Fruit fly (Drosophila melanogaster) whole organism, prepupa: ENCODE data around the gene CG42751.
A peak's percentile ranks its signal among the peaks of the same experiment; 100 is the strongest.

ENCODE experiments used
- CG10631 ChIP-seq: fragments of 200-800 bp; sonication (Bioruptor generic); optimal IDR thresholded peaks from 2 replicates; lab custom pipeline; 2016; ENCODE audit warnings: missing biosample characterization, missing genetic modification characterization
- CG11902 ChIP-seq: fragments of 200-800 bp; sonication (Bioruptor generic); optimal IDR thresholded peaks from 3 replicates; lab custom pipeline; 2016; ENCODE audit warnings: missing biosample characterization, missing genetic modification characterization
- CG15336 ChIP-seq: fragments of 200-800 bp; sonication (Bioruptor generic); IDR thresholded peaks from 2 replicates; pipeline ENCODE4 v1.3.6; 2022; ENCODE audit warnings: missing biosample characterization, missing genetic modification characterization
- CG1621 ChIP-seq: fragments of 200-800 bp; sonication (Bioruptor generic); optimal IDR thresholded peaks from 3 replicates; lab custom pipeline; 2018; ENCODE audit warnings: missing biosample characterization, mild to moderate bottlenecking, missing genetic modification characterization
- CG16779 ChIP-seq: fragments of 200-800 bp; sonication (Bioruptor generic); optimal IDR thresholded peaks from 3 replicates; lab custom pipeline; 2017; ENCODE audit warnings: missing biosample characterization, mild to moderate bottlenecking, missing genetic modification characterization
- CG3032 ChIP-seq: fragments of 200-800 bp; optimal IDR thresholded peaks from 2 replicates; lab custom pipeline; 2019; ENCODE audit warnings: missing biosample characterization, mild to moderate bottlenecking, missing genetic modification characterization, moderate library complexity
- CG31627 ChIP-seq: fragments of 200-800 bp; sonication (Bioruptor generic); optimal IDR thresholded peaks from 3 replicates; lab custom pipeline; 2016; ENCODE audit warnings: missing biosample characterization, missing genetic modification characterization
- CG32006 ChIP-seq: fragments of 200-800 bp; sonication (Bioruptor generic); optimal IDR thresholded peaks from 3 replicates; lab custom pipeline; 2017; ENCODE audit warnings: missing biosample characterization, mild to moderate bottlenecking, missing genetic modification characterization
- CG3919 ChIP-seq: fragments of 200-800 bp; sonication (Bioruptor generic); optimal IDR thresholded peaks from 3 replicates; lab custom pipeline; 2016; ENCODE audit warnings: missing biosample characterization, missing genetic modification characterization
- CG4318 ChIP-seq: fragments of 200-800 bp; sonication (Bioruptor generic); optimal IDR thresholded peaks from 3 replicates; lab custom pipeline; 2017; ENCODE audit warnings: missing biosample characterization, mild to moderate bottlenecking, missing genetic modification characterization
- CG6276 ChIP-seq: fragments of 200-800 bp; sonication (Bioruptor generic); optimal IDR thresholded peaks from 2 replicates; lab custom pipeline; 2017; ENCODE audit warnings: missing biosample characterization, mild to moderate bottlenecking, missing genetic modification characterization
- CG6792 ChIP-seq: fragments of 200-800 bp; sonication (Bioruptor generic); optimal IDR thresholded peaks from 3 replicates; lab custom pipeline; 2016; ENCODE audit warnings: missing biosample characterization, missing genetic modification characterization
- CG6808 ChIP-seq: fragments of 200-800 bp; sonication (Bioruptor generic); optimal IDR thresholded peaks from 3 replicates; lab custom pipeline; 2017; ENCODE audit warnings: missing biosample characterization, missing genetic modification characterization, mild to moderate bottlenecking, moderate library complexity, missing genetic modification reagents
- CG7368 ChIP-seq: fragments of 200-800 bp; sonication (Bioruptor generic); optimal IDR thresholded peaks from 3 replicates; lab custom pipeline; 2016; ENCODE audit warnings: missing biosample characterization, missing genetic modification characterization
- CG8119 ChIP-seq: fragments of 200-800 bp; sonication (Bioruptor generic); IDR thresholded peaks from 3 replicates; pipeline ENCODE4 v1.3.6; 2022; ENCODE audit warnings: missing biosample characterization, missing genetic modification characterization
- CG8319 ChIP-seq: fragments of 200-800 bp; sonication (Bioruptor generic); optimal IDR thresholded peaks from 3 replicates; lab custom pipeline; 2016; ENCODE audit warnings: missing biosample characterization, missing genetic modification characterization
- CG9139 ChIP-seq: fragments of 200-800 bp; sonication (Bioruptor generic); optimal IDR thresholded peaks from 3 replicates; lab custom pipeline; 2017; ENCODE audit warnings: missing biosample characterization, mild to moderate bottlenecking, missing genetic modification characterization
- Eip75B ChIP-seq: fragments of 200-800 bp; sonication (Bioruptor generic); optimal IDR thresholded peaks from 3 replicates; lab custom pipeline; 2016; ENCODE audit warnings: missing biosample characterization, missing genetic modification characterization
- Eip78C ChIP-seq: fragments of 200-800 bp; sonication (Bioruptor generic); peaks from one replicate; lab custom pipeline; 2016; ENCODE audit warnings: missing biosample characterization, missing genetic modification characterization
- Ets21C ChIP-seq: fragments of 200-800 bp; sonication (Bioruptor generic); optimal IDR thresholded peaks from 3 replicates; lab custom pipeline; 2016; ENCODE audit warnings: missing biosample characterization, missing genetic modification characterization
- Ets96B ChIP-seq: fragments of 200-800 bp; optimal IDR thresholded peaks from 2 replicates; lab custom pipeline; 2019; ENCODE audit warnings: missing biosample characterization, mild to moderate bottlenecking, missing genetic modification characterization, moderate library complexity
- Gug ChIP-seq: fragments of 200-800 bp; sonication (Bioruptor generic); IDR thresholded peaks from 2 replicates; pipeline ENCODE4 v1.3.6; 2022; ENCODE audit warnings: missing biosample characterization, missing genetic modification characterization
- Hr39 ChIP-seq: fragments of 200-800 bp; sonication (Bioruptor generic); optimal IDR thresholded peaks from 2 replicates; lab custom pipeline; 2016; ENCODE audit warnings: missing biosample characterization, missing genetic modification characterization
- Hr4 ChIP-seq: fragments of 200-800 bp; sonication (Bioruptor generic); optimal IDR thresholded peaks from 3 replicates; lab custom pipeline; 2016; ENCODE audit warnings: missing biosample characterization, missing genetic modification characterization
- Lpt ChIP-seq: fragments of 200-800 bp; sonication (Bioruptor generic); optimal IDR thresholded peaks from 3 replicates; lab custom pipeline; 2016; ENCODE audit warnings: missing biosample characterization, missing genetic modification characterization
- Met ChIP-seq: fragments of 200-800 bp; sonication (Bioruptor generic); optimal IDR thresholded peaks from 3 replicates; lab custom pipeline; 2016; ENCODE audit warnings: missing biosample characterization, missing genetic modification characterization
- OdsH ChIP-seq: fragments of 200-800 bp; sonication (Bioruptor generic); optimal IDR thresholded peaks from 3 replicates; lab custom pipeline; 2016; ENCODE audit warnings: missing biosample characterization, missing genetic modification characterization
- Sox102F ChIP-seq: fragments of 200-800 bp; sonication (Bioruptor generic); optimal IDR thresholded peaks from 2 replicates; lab custom pipeline; 2016; ENCODE audit warnings: missing biosample characterization, mild to moderate bottlenecking, missing genetic modification characterization
- Sox14 ChIP-seq: fragments of 200-800 bp; sonication (Bioruptor generic); optimal IDR thresholded peaks from 3 replicates; lab custom pipeline; 2016; ENCODE audit warnings: missing biosample characterization, missing genetic modification characterization
- Sox15 ChIP-seq: fragments of 200-800 bp; sonication (Bioruptor generic); optimal IDR thresholded peaks from 3 replicates; lab custom pipeline; 2016; ENCODE audit warnings: missing biosample characterization, missing genetic modification characterization
- achi ChIP-seq: fragments of 200-800 bp; sonication (Bioruptor generic); optimal IDR thresholded peaks from 3 replicates; lab custom pipeline; 2016; ENCODE audit warnings: missing biosample characterization, missing genetic modification characterization
- acj6 ChIP-seq: fragments of 200-800 bp; sonication (Bioruptor generic); optimal IDR thresholded peaks from 3 replicates; lab custom pipeline; 2016; ENCODE audit warnings: missing biosample characterization, missing genetic modification characterization
- cyc ChIP-seq: fragments of 200-800 bp; sonication (Bioruptor generic); optimal IDR thresholded peaks from 3 replicates; lab custom pipeline; 2016; ENCODE audit warnings: missing biosample characterization, missing genetic modification characterization
- dsx ChIP-seq: fragments of 200-800 bp; optimal IDR thresholded peaks from 3 replicates; lab custom pipeline; 2019; ENCODE audit warnings: missing biosample characterization, mild to moderate bottlenecking, missing genetic modification characterization, moderate library complexity; ENCODE audit not compliant: poor library complexity, severe bottlenecking
- eg ChIP-seq: fragments of 200-800 bp; sonication (Bioruptor generic); IDR thresholded peaks from 3 replicates; pipeline ENCODE4 v1.3.6; 2022; ENCODE audit warnings: missing biosample characterization, missing genetic modification characterization
- esn ChIP-seq: fragments of 200-800 bp; sonication (Bioruptor generic); optimal IDR thresholded peaks from 2 replicates; lab custom pipeline; 2016; ENCODE audit warnings: missing biosample characterization, mild to moderate bottlenecking, missing genetic modification characterization, moderate library complexity
- fd59A ChIP-seq: fragments of 200-800 bp; sonication (Bioruptor generic); optimal IDR thresholded peaks from 2 replicates; lab custom pipeline; 2017; ENCODE audit warnings: missing biosample characterization, mild to moderate bottlenecking, missing genetic modification characterization, missing genetic modification reagents
- fd85E ChIP-seq: fragments of 200-800 bp; sonication (Bioruptor generic); optimal IDR thresholded peaks from 3 replicates; lab custom pipeline; 2016; ENCODE audit warnings: missing biosample characterization, missing genetic modification characterization
- fkh ChIP-seq: fragments of 200-800 bp; sonication (Bioruptor generic); optimal IDR thresholded peaks from 3 replicates; lab custom pipeline; 2017; ENCODE audit warnings: missing biosample characterization, mild to moderate bottlenecking, missing genetic modification characterization, moderate library complexity
- net ChIP-seq: fragments of 200-800 bp; sonication (Bioruptor generic); optimal IDR thresholded peaks from 3 replicates; lab custom pipeline; 2016; ENCODE audit warnings: missing biosample characterization, missing genetic modification characterization
- pdm3 ChIP-seq: fragments of 200-800 bp; sonication (Bioruptor generic); optimal IDR thresholded peaks from 3 replicates; lab custom pipeline; 2016; ENCODE audit warnings: missing biosample characterization, missing genetic modification characterization
- spab ChIP-seq: fragments of 200-800 bp; sonication (Bioruptor generic); optimal IDR thresholded peaks from 2 replicates; lab custom pipeline; 2017; ENCODE audit warnings: missing biosample characterization, mild to moderate bottlenecking, missing genetic modification characterization, missing genetic modification reagents
- ss ChIP-seq, 2 experiments: fragments of 200-800 bp; sonication (Bioruptor generic); optimal IDR thresholded peaks; 2 replicates in 1 of 2; 3 replicates in 1 of 2; lab custom pipeline; 2017 to 2018; ENCODE audit warnings: mild to moderate bottlenecking in 2 of 2, missing biosample characterization in 2 of 2, missing genetic modification characterization in 2 of 2, moderate library complexity in 1 of 2
- svp ChIP-seq: fragments of 200-800 bp; sonication (Bioruptor generic); peaks from one replicate; lab custom pipeline; 2016; ENCODE audit warnings: missing biosample characterization, missing genetic modification characterization
- topi ChIP-seq: fragments of 200-800 bp; sonication (Bioruptor generic); optimal IDR thresholded peaks from 3 replicates; lab custom pipeline; 2016; ENCODE audit warnings: missing biosample characterization, missing genetic modification characterization
- vri ChIP-seq: fragments of 200-800 bp; sonication (Bioruptor generic); optimal IDR thresholded peaks from 3 replicates; lab custom pipeline; 2016; ENCODE audit warnings: missing biosample characterization, mild to moderate bottlenecking, missing genetic modification characterization

Gene CG42751

dm6 chr2L:11806022-11806700, 47.1 kb upstream of the CG42751 start (continued):
- TF ChIP-seq vri (GFP tag; lab: Kevin White, UChicago) (peak; percentile 41), Ets21C (GFP tag; lab: Kevin White, UChicago) (no peak), Sox102F (GFP tag; lab: Kevin White, UChicago) (no peak), CG32006 (GFP tag; lab: Kevin White, UChicago) (no peak), Gug (GFP tag; lab: Robert Waterston, UW) (no peak), CG9139 (no peak), cyc (GFP tag; lab: Kevin White, UChicago) (no peak), Sox14 (GFP tag; lab: Kevin White, UChicago) (no peak), Lpt (peak; percentile 1), topi (GFP tag; lab: Kevin White, UChicago) (no peak), fd85E (GFP tag; lab: Kevin White, UChicago) (no peak)

- TF ChIP-seq spab (GFP tag; lab: Kevin White, UChicago) (peak; percentile 82), achi (GFP tag; lab: Kevin White, UChicago) (peak; percentile 54), CG6808 (GFP tag; lab: Kevin White, UChicago) (peak; percentile 84), Hr39 (GFP tag; lab: Kevin White, UChicago) (no peak), CG31627 (GFP tag; lab: Kevin White, UChicago) (no peak), ss (GFP tag; optimal IDR thresholded peaks at IDR 0.05; lab: Kevin White, UChicago) (peak; percentile 91 to 97), CG32006 (GFP tag; lab: Kevin White, UChicago) (peak; percentile 73), CG4318 (GFP tag; lab: Kevin White, UChicago) (peak; percentile 21), Gug (GFP tag; lab: Robert Waterston, UW) (peak; percentile 54), OdsH (GFP tag; lab: Kevin White, UChicago) (peak; percentile 37), Ets96B (tag; lab: Kevin White, UChicago) (peak; percentile 78), CG8319 (GFP tag; lab: Kevin White, UChicago) (no peak), Met (GFP tag; lab: Kevin White, UChicago) (peak; percentile 33), cyc (GFP tag; lab: Kevin White, UChicago) (no peak), pdm3 (peak; percentile 38), vri (GFP tag; lab: Kevin White, UChicago) (peak; percentile 81), fkh (GFP tag; lab: Kevin White, UChicago) (peak; percentile 10), CG7368 (GFP tag; lab: Kevin White, UChicago) (peak; percentile 52), CG8119 (GFP tag; lab: Robert Waterston, UW) (no peak; the same call in 1 of the 3 replicates), Lpt (peak; percentile 93), CG16779 (tag; lab: Kevin White, UChicago) (peak; percentile 88), fd59A (GFP tag; lab: Kevin White, UChicago) (peak; percentile 55), CG11902 (no peak), net (peak; percentile 76), Eip75B (peak; percentile 58), CG3919 (GFP tag; lab: Kevin White, UChicago) (peak; percentile 52), acj6 (no peak), Eip78C (GFP tag; lab: Kevin White, UChicago) (peak; percentile 87), svp (peak; percentile 95), Sox15 (GFP tag; lab: Kevin White, UChicago) (no peak), esn (GFP tag; lab: Kevin White, UChicago) (peak; percentile 37), CG6276 (peak; percentile 80), dsx (peak; percentile 99), eg (GFP tag; lab: Robert Waterston, UW) (peak; percentile 87), CG1621 (peak; percentile 85), CG3032 (peak; percentile 68), CG15336 (GFP tag; lab: Robert Waterston, UW) (peak; percentile 76), fd85E (GFP tag; lab: Kevin White, UChicago) (peak; percentile 12), CG10631 (GFP tag; lab: Kevin White, UChicago) (peak; percentile 53), Hr4 (no peak), CG6792 (peak; percentile 22)
These were observed 46.2 kb upstream of the CG42751 start for dm6 chr2L:11806701-11807674.
